Worm (Caenorhabditis elegans): ENCODE results near the gene aat-8.

- no peak for TF ChIP-seq lin-13 (GFP tag; optimal IDR thresholded peaks at IDR 0.05)
- no peak for TF ChIP-seq ceh-20 (GFP tag; IDR thresholded peaks at IDR 0.05)
- no peak for TF ChIP-seq saeg-2 (GFP tag; IDR thresholded peaks at IDR 0.05)
- no peak for TF ChIP-seq lir-3 (tag; optimal IDR thresholded peaks at IDR 0.05)
- TF ChIP-seq mdl-1 (tag; optimal IDR thresholded peaks at IDR 0.05): no peak
- no peak for TF ChIP-seq ceh-82 (tag; optimal IDR thresholded peaks at IDR 0.05)
- TF ChIP-seq unc-39 (tag; optimal IDR thresholded peaks at IDR 0.05): no peak
- TF ChIP-seq zag-1 (tag; optimal IDR thresholded peaks at IDR 0.05): no peak
- no peak for TF ChIP-seq dpl-1 (GFP tag; optimal IDR thresholded peaks at IDR 0.05)
- TF ChIP-seq mep-1 (tag; optimal IDR thresholded peaks at IDR 0.05): no peak
Measured at ce11 chrIV:3867252-3867651, 2.4 kb upstream of the aat-8 start, which contains the start of gene F37C4.4.
